Worm (Caenorhabditis elegans) whole organism, young adult: ENCODE results near the gene W10G11.3.

Experiments used
- C06A6.2 ChIP-seq: fragments of 200-800 bp; sonication (Bioruptor generic); conservative IDR thresholded peaks from 2 replicates; pipeline ENCODE4 v1.3.6; 2022; ENCODE audit warnings: missing genetic modification characterization, missing compliant biosample characterization
- F49E8.2 ChIP-seq: sonication (generic microtip); optimal IDR thresholded peaks from 3 replicates; lab custom pipeline; 2017; ENCODE audit warnings: missing genetic modification characterization, mild to moderate bottlenecking, missing compliant biosample characterization, antibody characterized with exemption, moderate library complexity; ENCODE audit not compliant: insufficient read depth

DNA sequence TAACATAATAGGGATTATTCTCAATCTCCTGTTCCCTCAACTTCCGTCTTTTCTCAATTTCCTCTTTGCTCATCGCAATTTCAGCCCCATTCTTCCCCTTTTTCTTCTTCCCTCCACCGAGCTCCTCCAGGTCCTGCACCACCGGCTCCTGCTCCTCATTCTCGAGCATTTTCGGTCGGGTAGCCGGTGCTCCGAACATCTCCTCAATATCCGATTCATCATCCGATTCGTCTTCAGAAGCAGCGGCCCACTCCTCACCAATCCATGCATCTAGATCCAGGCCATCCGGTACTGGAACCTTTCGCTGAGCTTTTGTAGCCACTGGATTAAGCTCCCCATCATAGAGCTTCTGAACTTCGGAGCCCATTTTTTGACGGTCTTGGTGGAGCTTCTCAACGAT lies 22.2 kb downstream of the W10G11.3 start:
- TF ChIP-seq F49E8.2 (tag; lab: Kevin White, UChicago) (no peak), C06A6.2 (GFP tag; lab: Robert Waterston, UW) (no peak)
